Worm (Caenorhabditis elegans): ENCODE measurements around the gene tmem-138.

DNA sequence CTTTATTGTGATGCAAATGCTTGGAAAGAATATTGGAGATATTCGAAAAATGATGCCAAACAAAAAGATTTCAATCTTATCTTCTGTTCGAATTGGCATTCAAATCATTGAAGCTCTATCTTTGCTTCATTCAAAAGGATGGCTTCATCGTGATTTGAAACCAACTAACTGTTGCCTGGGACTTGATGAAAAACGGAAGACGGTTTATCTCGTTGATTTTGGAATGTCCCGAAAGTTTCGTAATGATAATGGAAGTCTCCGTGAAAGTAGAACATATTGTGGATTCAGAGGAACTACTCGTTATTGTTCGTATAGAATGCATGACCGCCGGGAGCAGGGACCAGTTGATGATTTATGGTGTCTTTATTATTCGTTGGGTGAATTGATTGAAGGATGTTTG lies 17.0 kb downstream of the tmem-138 start:
- no peak for TF ChIP-seq cog-1 (tag; optimal IDR thresholded peaks at IDR 0.05)
- TF ChIP-seq ref-1 (GFP tag; conservative IDR thresholded peaks at IDR 0.05), result no peak
- no peak for TF ChIP-seq T22C8.4 (GFP tag; IDR thresholded peaks at IDR 0.05)
- TF ChIP-seq ztf-29 (GFP tag; IDR thresholded peaks at IDR 0.05), result no peak
- TF ChIP-seq klf-2 (GFP tag; conservative IDR thresholded peaks at IDR 0.05), result no peak
- TF ChIP-seq flt-1 (GFP tag; IDR thresholded peaks at IDR 0.05), result no peak
- TF ChIP-seq med-1 (GFP tag; optimal IDR thresholded peaks at IDR 0.05; ENCODE audit: insufficient read depth), result no peak
- no peak for TF ChIP-seq ztf-23 (GFP tag; IDR thresholded peaks at IDR 0.05)
